Worm (Caenorhabditis elegans) whole organism, late embryonic: Measurements from ENCODE around the gene pezo-1.

Source experiments
- C08G9.2 ChIP-seq: sonication (generic microtip); optimal IDR thresholded peaks from 2 replicates; lab custom pipeline; 2016; ENCODE audit warnings: mild to moderate bottlenecking, missing genetic modification characterization, moderate library complexity, missing compliant biosample characterization
- C38D4.7 ChIP-seq: fragments of 200-800 bp; sonication (Bioruptor generic); optimal IDR thresholded peaks from 2 replicates; lab custom pipeline; 2018; ENCODE audit warnings: mild to moderate bottlenecking, missing genetic modification characterization, moderate library complexity, missing compliant biosample characterization
- F13H6.1 ChIP-seq: sonication (generic microtip); optimal IDR thresholded peaks from 2 replicates; lab custom pipeline; 2016; ENCODE audit warnings: missing genetic modification characterization, missing compliant biosample characterization
- K02D7.2 ChIP-seq: sonication (generic microtip); optimal IDR thresholded peaks from 2 replicates; lab custom pipeline; 2017; ENCODE audit warnings: mild to moderate bottlenecking, missing genetic modification characterization, missing compliant biosample characterization
- K09A11.1 ChIP-seq: sonication (generic microtip); optimal IDR thresholded peaks from 2 replicates; lab custom pipeline; 2017; ENCODE audit warnings: antibody characterized with exemption, mild to moderate bottlenecking, missing genetic modification characterization, missing compliant biosample characterization; ENCODE audit not compliant: insufficient read depth
- Y22D7AL.16 ChIP-seq: sonication (generic microtip); optimal IDR thresholded peaks from 2 replicates; lab custom pipeline; 2016; ENCODE audit warnings: missing genetic modification characterization, missing compliant biosample characterization
- ceh-22 ChIP-seq: sonication (generic microtip); optimal IDR thresholded peaks from 2 replicates; lab custom pipeline; 2017; ENCODE audit warnings: missing biosample characterization, missing genetic modification characterization
- ceh-24 ChIP-seq: sonication (generic microtip); optimal IDR thresholded peaks from 2 replicates; lab custom pipeline; 2016; ENCODE audit warnings: mild to moderate bottlenecking, missing genetic modification characterization, missing compliant biosample characterization
- ceh-31 ChIP-seq: sonication (generic microtip); optimal IDR thresholded peaks from 2 replicates; lab custom pipeline; 2016; ENCODE audit warnings: missing genetic modification characterization, missing compliant biosample characterization
- ceh-34 ChIP-seq: sonication (generic microtip); optimal IDR thresholded peaks from 2 replicates; lab custom pipeline; 2016; ENCODE audit warnings: mild to moderate bottlenecking, missing genetic modification characterization, missing compliant biosample characterization
- ceh-48 ChIP-seq: sonication (generic microtip); optimal IDR thresholded peaks from 2 replicates; lab custom pipeline; 2016; ENCODE audit warnings: missing genetic modification characterization, inconsistent platforms, missing compliant biosample characterization
- ceh-6 ChIP-seq: fragments of 200-800 bp; sonication (Bioruptor generic); optimal IDR thresholded peaks from 2 replicates; lab custom pipeline; 2018; ENCODE audit warnings: mild to moderate bottlenecking, missing genetic modification characterization, missing compliant biosample characterization
- ceh-9 ChIP-seq: sonication (generic microtip); optimal IDR thresholded peaks from 2 replicates; lab custom pipeline; 2016; ENCODE audit warnings: mild to moderate bottlenecking, missing genetic modification characterization, inconsistent platforms, missing compliant biosample characterization
- che-1 ChIP-seq: sonication (generic microtip); optimal IDR thresholded peaks from 2 replicates; lab custom pipeline; 2016; ENCODE audit warnings: mild to moderate bottlenecking, missing genetic modification characterization, missing compliant biosample characterization
- dmd-4 ChIP-seq: sonication (generic microtip); optimal IDR thresholded peaks from 2 replicates; lab custom pipeline; 2016; ENCODE audit warnings: borderline replicate concordance, missing genetic modification characterization, missing compliant biosample characterization
- elt-2 ChIP-seq: sonication (generic microtip); optimal IDR thresholded peaks from 2 replicates; lab custom pipeline; 2016; ENCODE audit warnings: missing genetic modification reagents, missing genetic modification characterization, missing compliant biosample characterization
- elt-4 ChIP-seq: sonication (generic microtip); optimal IDR thresholded peaks from 2 replicates; lab custom pipeline; 2016; ENCODE audit warnings: missing genetic modification characterization, missing compliant biosample characterization
- fax-1 ChIP-seq: sonication (generic microtip); optimal IDR thresholded peaks from 2 replicates; lab custom pipeline; 2016; ENCODE audit warnings: missing genotype, missing genetic modification characterization, missing compliant biosample characterization
- fkh-10 ChIP-seq: fragments of 150-350 bp; optimal IDR thresholded peaks from 2 replicates; lab custom pipeline; 2014; ENCODE audit warnings: missing biosample characterization, missing genetic modification reagents, missing genetic modification characterization
- fkh-6 ChIP-seq: sonication (generic microtip); optimal IDR thresholded peaks from 2 replicates; lab custom pipeline; 2016; ENCODE audit warnings: missing genetic modification characterization, missing compliant biosample characterization
- gmeb-2 ChIP-seq: sonication (generic microtip); optimal IDR thresholded peaks from 2 replicates; lab custom pipeline; 2016; ENCODE audit warnings: missing genetic modification characterization, inconsistent platforms, missing compliant biosample characterization
- hlh-15 ChIP-seq: sonication (generic microtip); optimal IDR thresholded peaks from 2 replicates; lab custom pipeline; 2016; ENCODE audit warnings: missing genetic modification characterization, missing compliant biosample characterization
- hlh-8 ChIP-seq: sonication (generic microtip); optimal IDR thresholded peaks from 2 replicates; lab custom pipeline; 2016; ENCODE audit warnings: missing genotype, missing genetic modification characterization, missing compliant biosample characterization
- lim-6 ChIP-seq: sonication (generic microtip); optimal IDR thresholded peaks from 2 replicates; lab custom pipeline; 2016; ENCODE audit warnings: missing genetic modification characterization, missing compliant biosample characterization
- madf-2 ChIP-seq: sonication (generic microtip); optimal IDR thresholded peaks from 2 replicates; lab custom pipeline; 2017; ENCODE audit warnings: missing genetic modification characterization, missing compliant biosample characterization
- nfya-1 ChIP-seq: sonication (generic microtip); optimal IDR thresholded peaks from 2 replicates; lab custom pipeline; 2017; ENCODE audit warnings: missing genetic modification characterization, mild to moderate bottlenecking, missing compliant biosample characterization, antibody characterized with exemption, moderate library complexity
- pqm-1 ChIP-seq: sonication (generic microtip); optimal IDR thresholded peaks from 2 replicates; lab custom pipeline; 2016; ENCODE audit warnings: missing genetic modification characterization, missing compliant biosample characterization
- ref-2 ChIP-seq: sonication (generic microtip); optimal IDR thresholded peaks from 2 replicates; lab custom pipeline; 2016; ENCODE audit warnings: missing genetic modification characterization, missing compliant biosample characterization
- rnt-1 ChIP-seq: sonication (generic microtip); optimal IDR thresholded peaks from 2 replicates; lab custom pipeline; 2016; ENCODE audit warnings: missing genetic modification characterization, missing compliant biosample characterization
- sox-2 ChIP-seq: fragments of 200-800 bp; sonication (Bioruptor generic); IDR thresholded peaks from 2 replicates; pipeline ENCODE4 v1.3.6; 2022; ENCODE audit warnings: missing genetic modification reagents, missing genetic modification characterization, missing compliant biosample characterization
- syd-9 ChIP-seq: sonication (generic microtip); optimal IDR thresholded peaks from 2 replicates; lab custom pipeline; 2016; ENCODE audit warnings: mild to moderate bottlenecking, missing genetic modification characterization, moderate library complexity, missing compliant biosample characterization
- tbx-2 ChIP-seq: sonication (generic microtip); optimal IDR thresholded peaks from 2 replicates; lab custom pipeline; 2016; ENCODE audit warnings: missing genetic modification characterization, missing compliant biosample characterization
- tbx-7 ChIP-seq: sonication (generic microtip); optimal IDR thresholded peaks from 2 replicates; lab custom pipeline; 2016; ENCODE audit warnings: missing genotype, missing genetic modification characterization, missing compliant biosample characterization
- ttx-3 ChIP-seq: sonication (generic microtip); optimal IDR thresholded peaks from 2 replicates; lab custom pipeline; 2016; ENCODE audit warnings: missing genetic modification reagents, missing genetic modification characterization, missing compliant biosample characterization
- unc-42 ChIP-seq: sonication (generic microtip); optimal IDR thresholded peaks from 2 replicates; lab custom pipeline; 2016; ENCODE audit warnings: missing genotype, missing genetic modification characterization, missing compliant biosample characterization

Gene pezo-1

ce11 chrIV:9367852-9368627 is 1.7 kb upstream of the pezo-1 start:
- TF ChIP-seq fkh-10 (GFP tag; lab: Kevin White, UChicago) (no peak), ceh-24 (tag; lab: Kevin White, UChicago) (no peak), che-1 (tag; lab: Kevin White, UChicago) (no peak), fax-1 (tag; lab: Kevin White, UChicago) (no peak), ceh-9 (tag; lab: Kevin White, UChicago) (no peak), tbx-7 (tag; lab: Kevin White, UChicago) (no peak), hlh-15 (tag; lab: Kevin White, UChicago) (no peak), elt-2 (tag; lab: Kevin White, UChicago) (no peak), sox-2 (GFP tag; lab: Robert Waterston, UW) (no peak), syd-9 (tag; lab: Kevin White, UChicago) (no peak), hlh-8 (no peak), elt-4 (tag; lab: Kevin White, UChicago) (no peak), gmeb-2 (no peak), ceh-6 (GFP tag; lab: Kevin White, UChicago) (no peak), madf-2 (tag; lab: Kevin White, UChicago) (no peak), K02D7.2 (tag; lab: Kevin White, UChicago) (no peak), ceh-34 (tag; lab: Kevin White, UChicago) (no peak), nfya-1 (tag; lab: Kevin White, UChicago) (no peak), ceh-22 (tag; lab: Kevin White, UChicago) (no peak)

ce11 chrIV:9353728-9354127 is 12.6 kb downstream of the pezo-1 start:
- TF ChIP-seq madf-2 (tag; lab: Kevin White, UChicago): no peak
- no peak for TF ChIP-seq tbx-2
- no peak for TF ChIP-seq fkh-6
- TF ChIP-seq dmd-4: no peak
- TF ChIP-seq K09A11.1 (tag; lab: Kevin White, UChicago): no peak
- no peak for TF ChIP-seq ceh-31 (tag; lab: Kevin White, UChicago)
- no peak for TF ChIP-seq fkh-10 (GFP tag; lab: Kevin White, UChicago)
- TF ChIP-seq lim-6: no peak
- no peak for TF ChIP-seq rnt-1 (tag; lab: Kevin White, UChicago)
- TF ChIP-seq tbx-7 (tag; lab: Kevin White, UChicago): no peak
- no peak for TF ChIP-seq ttx-3 (tag; lab: Kevin White, UChicago)
- TF ChIP-seq ref-2 (tag; lab: Kevin White, UChicago): no peak
- no peak for TF ChIP-seq fax-1 (tag; lab: Kevin White, UChicago)

ce11 chrIV:9343102-9343599 is 23.2 kb downstream of the pezo-1 start, which contains the start of gene pigc-1:
Gene pigc-1 (minus strand): TSS chrIV:9343152.
- no peak for TF ChIP-seq pqm-1 (tag; lab: Kevin White, UChicago)
- TF ChIP-seq unc-42 (tag; lab: Kevin White, UChicago): peak; percentile 8

- no peak for TF ChIP-seq ceh-48 (tag; lab: Kevin White, UChicago)
- no peak for TF ChIP-seq C08G9.2
- TF ChIP-seq sox-2 (GFP tag; lab: Robert Waterston, UW): no peak
- TF ChIP-seq F13H6.1: no peak
- no peak for TF ChIP-seq C38D4.7 (GFP tag; lab: Kevin White, UChicago)
- no peak for TF ChIP-seq Y22D7AL.16 (tag; lab: Kevin White, UChicago)
- no peak for TF ChIP-seq ttx-3 (tag; lab: Kevin White, UChicago)
- TF ChIP-seq, all 69 proteins: peak for 0
Measured at ce11 chrIV:9341591-9341990, 24.7 kb downstream of the pezo-1 start, which contains the start of gene vps-26. Gene vps-26 (minus strand): TSS chrIV:9341790.
